Fruit fly (Drosophila melanogaster) whole organism: ENCODE measurements around the gene CG11349.

ENCODE experiments used
- pan ChIP-seq: fragments of >200 bp; optimal IDR thresholded peaks from 2 replicates; lab custom pipeline; 2017
- usp ChIP-seq: fragments of >200 bp; optimal IDR thresholded peaks from 2 replicates; lab custom pipeline; 2017; ENCODE audit warnings: missing biosample characterization, missing genetic modification characterization, mixed read lengths

dm6 chr3L:4469701-4470100 is 3.2 kb upstream of the CG11349 start, which contains the start of gene CG32249:
- no peak for TF ChIP-seq usp
- no peak for TF ChIP-seq pan (lab: Kevin White, UChicago)
